Fruit fly (Drosophila melanogaster) whole organism, embryonic: ENCODE measurements around the gene CG12012.

ENCODE experiments used
- Adf1 ChIP-seq: fragments of 200-800 bp; sonication (Bioruptor generic); IDR thresholded peaks from 2 replicates; pipeline ENCODE4 v1.3.6; 2022; ENCODE audit warnings: missing biosample characterization, missing genetic modification characterization
- Aef1 ChIP-seq: fragments of 200-800 bp; sonication (Bioruptor generic); IDR thresholded peaks from 3 replicates; pipeline ENCODE4 v1.3.6; 2022; ENCODE audit warnings: missing biosample characterization, missing genetic modification characterization
- CG1024 ChIP-seq: fragments of 200-800 bp; sonication (Bioruptor generic); IDR thresholded peaks from 2 replicates; pipeline ENCODE4 v1.3.6; 2022; ENCODE audit warnings: missing biosample characterization, missing genetic modification characterization
- CG10366 ChIP-seq: fragments of 200-800 bp; sonication (Bioruptor generic); IDR thresholded peaks from 2 replicates; pipeline ENCODE4 v1.3.6; 2022; ENCODE audit warnings: missing biosample characterization, missing genetic modification characterization
- CG10431 ChIP-seq: fragments of 200-800 bp; sonication (Bioruptor generic); optimal IDR thresholded peaks from 3 replicates; lab custom pipeline; 2018; ENCODE audit warnings: missing biosample characterization, mild to moderate bottlenecking, missing genetic modification characterization
- CG11695 ChIP-seq: fragments of 200-800 bp; sonication (Bioruptor generic); IDR thresholded peaks from 3 replicates; pipeline ENCODE4 v1.3.6; 2022; ENCODE audit warnings: missing biosample characterization, missing genetic modification characterization
- CG12155 ChIP-seq: fragments of 200-800 bp; sonication (Bioruptor generic); optimal IDR thresholded peaks from 3 replicates; lab custom pipeline; 2016; ENCODE audit warnings: missing biosample characterization, missing genetic modification characterization
- CG13624 ChIP-seq: fragments of 200-800 bp; sonication (Bioruptor generic); optimal IDR thresholded peaks from 2 replicates; lab custom pipeline; 2016; ENCODE audit warnings: missing biosample characterization, missing genetic modification characterization
- CG1602 ChIP-seq: fragments of 200-800 bp; sonication (Bioruptor generic); optimal IDR thresholded peaks from 3 replicates; lab custom pipeline; 2016; ENCODE audit warnings: missing biosample characterization, missing genetic modification characterization
- CG17385 ChIP-seq: fragments of 200-800 bp; sonication (Bioruptor generic); optimal IDR thresholded peaks from 3 replicates; lab custom pipeline; 2018; ENCODE audit warnings: missing biosample characterization, mild to moderate bottlenecking, missing genetic modification characterization
- CG2678 ChIP-seq: fragments of 200-800 bp; sonication (Bioruptor generic); optimal IDR thresholded peaks from 3 replicates; lab custom pipeline; 2019; ENCODE audit warnings: missing biosample characterization, mild to moderate bottlenecking, missing genetic modification characterization, moderate library complexity
- CG3407 ChIP-seq: fragments of 200-800 bp; sonication (Bioruptor generic); optimal IDR thresholded peaks from 2 replicates; lab custom pipeline; 2018; ENCODE audit warnings: missing biosample characterization, mild to moderate bottlenecking, missing genetic modification characterization
- CG4360 ChIP-seq: fragments of 200-800 bp; sonication (Bioruptor generic); IDR thresholded peaks from 2 replicates; pipeline ENCODE4 v1.3.6; 2022; ENCODE audit warnings: missing biosample characterization, missing genetic modification characterization
- CG6689 ChIP-seq: fragments of 200-800 bp; sonication (Bioruptor generic); IDR thresholded peaks from 2 replicates; pipeline ENCODE4 v1.3.6; 2022; ENCODE audit warnings: missing biosample characterization, missing genetic modification characterization
- CG7786 ChIP-seq: fragments of 200-800 bp; sonication (Bioruptor generic); optimal IDR thresholded peaks from 2 replicates; lab custom pipeline; 2016; ENCODE audit warnings: missing biosample characterization, missing genetic modification characterization
- CG9932 ChIP-seq: fragments of 200-800 bp; sonication (Bioruptor generic); IDR thresholded peaks from 2 replicates; pipeline ENCODE4 v1.3.6; 2022; ENCODE audit warnings: missing biosample characterization, missing genetic modification characterization
- CHES-1-like ChIP-seq: fragments of 200-800 bp; sonication (Bioruptor generic); optimal IDR thresholded peaks from 2 replicates; lab custom pipeline; 2016; ENCODE audit warnings: missing biosample characterization, missing genetic modification characterization
- Drgx ChIP-seq: fragments of 200-800 bp; sonication (Bioruptor generic); IDR thresholded peaks from 2 replicates; pipeline ENCODE4 v1.3.6; 2022; ENCODE audit warnings: missing biosample characterization, missing genetic modification characterization
- Elba2 ChIP-seq: fragments of 200-800 bp; sonication (Bioruptor generic); optimal IDR thresholded peaks from 3 replicates; lab custom pipeline; 2016; ENCODE audit warnings: missing biosample characterization, missing genetic modification characterization
- Hr51 ChIP-seq, 2 experiments: fragments of 200-800 bp; sonication (Bioruptor generic); optimal IDR thresholded peaks; 2 replicates in 1 of 2; 3 replicates in 1 of 2; lab custom pipeline; 2016 to 2018; ENCODE audit warnings: missing biosample characterization in 2 of 2, missing genetic modification characterization in 2 of 2, mild to moderate bottlenecking in 1 of 2, moderate library complexity in 1 of 2
- Hr78 ChIP-seq, 2 experiments: fragments of 200-800 bp in 1 of 2; fragments of >200 bp in 1 of 2; sonication (Bioruptor generic) in 1 of 2; optimal IDR thresholded peaks; 2 replicates each; lab custom pipeline; 2017 to 2019; ENCODE audit warnings: missing biosample characterization in 2 of 2, missing genetic modification characterization in 2 of 2, mild to moderate bottlenecking in 1 of 2, moderate library complexity in 1 of 2
- MBD-R2 ChIP-seq: fragments of 200-800 bp; sonication (Bioruptor generic); IDR thresholded peaks from 2 replicates; pipeline ENCODE4 v1.3.6; 2022; ENCODE audit warnings: missing biosample characterization, missing genetic modification characterization
- Pdp1 ChIP-seq, 2 experiments: fragments of 200-800 bp; sonication (Bioruptor generic); optimal IDR thresholded peaks; 3 replicates each; lab custom pipeline; 2016; ENCODE audit warnings: missing biosample characterization in 2 of 2, missing genetic modification characterization in 2 of 2, mild to moderate bottlenecking in 1 of 2, moderate library complexity in 1 of 2
- Spps ChIP-seq: fragments of 200-800 bp; sonication (Bioruptor generic); optimal IDR thresholded peaks from 2 replicates; lab custom pipeline; 2018; ENCODE audit warnings: missing biosample characterization, mild to moderate bottlenecking, missing genetic modification characterization
- Ssrp ChIP-seq: fragments of 200-800 bp; sonication (Bioruptor generic); optimal IDR thresholded peaks from 2 replicates; lab custom pipeline; 2018; ENCODE audit warnings: missing biosample characterization, mild to moderate bottlenecking, missing genetic modification characterization, moderate library complexity
- Trl ChIP-seq, 3 experiments: fragments of >200 bp in 2 of 3; fragments of 200-800 bp in 1 of 3; sonication (Bioruptor generic) in 1 of 3; optimal IDR thresholded peaks; 2 replicates in 1 of 3; 3 replicates in 2 of 3; lab custom pipeline; 2016 to 2017; ENCODE audit warnings: missing biosample characterization in 1 of 3, missing genetic modification characterization in 1 of 3
- Usf ChIP-seq: fragments of 200-800 bp; sonication (Bioruptor generic); optimal IDR thresholded peaks from 2 replicates; lab custom pipeline; 2017; ENCODE audit warnings: missing genotype, missing biosample characterization, missing genetic modification characterization
- YL-1 ChIP-seq: fragments of 200-800 bp; sonication (Bioruptor generic); optimal IDR thresholded peaks from 3 replicates; lab custom pipeline; 2017; ENCODE audit warnings: missing biosample characterization, mild to moderate bottlenecking, missing genetic modification characterization
- bsh ChIP-seq, 2 experiments: fragments of 200-800 bp; sonication (Bioruptor generic); optimal IDR thresholded peaks; 2 replicates each; lab custom pipeline; 2017 to 2018; ENCODE audit warnings: mild to moderate bottlenecking in 2 of 2, missing biosample characterization in 2 of 2, missing genetic modification characterization in 2 of 2, moderate library complexity in 1 of 2
- cg ChIP-seq: fragments of 200-800 bp; sonication (Bioruptor generic); optimal IDR thresholded peaks from 3 replicates; lab custom pipeline; 2019; ENCODE audit warnings: missing biosample characterization, mild to moderate bottlenecking, missing genetic modification characterization, moderate library complexity
- fd96Cb ChIP-seq: fragments of 200-800 bp; sonication (Bioruptor generic); optimal IDR thresholded peaks from 2 replicates; lab custom pipeline; 2018; ENCODE audit warnings: missing biosample characterization, mild to moderate bottlenecking, missing genetic modification characterization, moderate library complexity
- hbn ChIP-seq: fragments of 200-800 bp; sonication (Bioruptor generic); IDR thresholded peaks from 2 replicates; pipeline ENCODE4 v1.3.6; 2022; ENCODE audit warnings: missing biosample characterization, missing genetic modification characterization; ENCODE audit not compliant: partially characterized antibody
- ind ChIP-seq: fragments of 200-800 bp; sonication (Bioruptor generic); optimal IDR thresholded peaks from 3 replicates; lab custom pipeline; 2016; ENCODE audit warnings: missing biosample characterization, missing genetic modification characterization
- lmd ChIP-seq: fragments of 200-800 bp; sonication (Bioruptor generic); IDR thresholded peaks from 2 replicates; pipeline ENCODE4 v1.3.6; 2022; ENCODE audit warnings: missing biosample characterization, missing genetic modification characterization
- lov ChIP-seq, 2 experiments: fragments of 200-800 bp in 1 of 2; fragments of >200 bp in 1 of 2; sonication (Bioruptor generic) in 1 of 2; IDR thresholded peaks in 1 of 2; optimal IDR thresholded peaks in 1 of 2; 2 replicates in 1 of 2; 3 replicates in 1 of 2; pipeline versions ENCODE4 v1.3.6 to Lab custom; 2017 to 2022; ENCODE audit warnings: missing biosample characterization in 1 of 2, missing genetic modification characterization in 1 of 2
- mam ChIP-seq: fragments of 200-800 bp; sonication (Bioruptor generic); optimal IDR thresholded peaks from 3 replicates; lab custom pipeline; 2016; ENCODE audit warnings: missing biosample characterization, missing genetic modification characterization
- nmo ChIP-seq: fragments of 200-800 bp; sonication (Bioruptor generic); optimal IDR thresholded peaks from 2 replicates; lab custom pipeline; 2018; ENCODE audit warnings: missing biosample characterization, mild to moderate bottlenecking, missing genetic modification characterization, moderate library complexity
- onecut ChIP-seq: fragments of 200-800 bp; sonication (Bioruptor generic); IDR thresholded peaks from 2 replicates; pipeline ENCODE4 v1.3.6; 2022; ENCODE audit warnings: missing biosample characterization, missing genetic modification characterization
- peb ChIP-seq: fragments of 200-800 bp; sonication (Bioruptor generic); IDR thresholded peaks from 2 replicates; pipeline ENCODE4 v1.3.6; 2022; ENCODE audit warnings: missing biosample characterization, missing genetic modification characterization
- phol ChIP-seq: fragments of 200-800 bp; sonication (Bioruptor generic); optimal IDR thresholded peaks from 3 replicates; lab custom pipeline; 2018; ENCODE audit warnings: missing biosample characterization, mild to moderate bottlenecking, missing genetic modification characterization, moderate library complexity
- row ChIP-seq: fragments of 200-800 bp; sonication (Bioruptor generic); IDR thresholded peaks from 3 replicates; pipeline ENCODE4 v1.3.6; 2022; ENCODE audit warnings: missing biosample characterization, missing genetic modification characterization
- sens ChIP-seq: fragments of 200-800 bp; sonication (Bioruptor generic); peaks from one replicate; lab custom pipeline; 2016; ENCODE audit warnings: missing biosample characterization, missing genetic modification characterization
- sr ChIP-seq: fragments of 200-800 bp; sonication (Bioruptor generic); IDR thresholded peaks from 3 replicates; pipeline ENCODE4 v1.3.6; 2022; ENCODE audit warnings: missing biosample characterization, missing genetic modification characterization
- ttk ChIP-seq: fragments of 200-800 bp; sonication (Bioruptor generic); IDR thresholded peaks from 2 replicates; pipeline ENCODE4 v2.1.2; 2022; ENCODE audit warnings: missing biosample characterization, missing genetic modification characterization
- wek ChIP-seq: fragments of 200-800 bp; sonication (Bioruptor generic); optimal IDR thresholded peaks from 3 replicates; lab custom pipeline; 2018; ENCODE audit warnings: missing biosample characterization, mild to moderate bottlenecking, missing genetic modification characterization, moderate library complexity
- zen ChIP-seq: fragments of 200-800 bp; sonication (Bioruptor generic); optimal IDR thresholded peaks from 3 replicates; lab custom pipeline; 2018; ENCODE audit warnings: missing biosample characterization, mild to moderate bottlenecking, missing genetic modification characterization, moderate library complexity
- zfh2 ChIP-seq: fragments of 200-800 bp; sonication (Bioruptor generic); optimal IDR thresholded peaks from 2 replicates; lab custom pipeline; 2016; ENCODE audit warnings: missing biosample characterization, missing genetic modification characterization

The CG12012 gene

dm6 chr3L:3419369-3420232 is 43.0 kb downstream of the CG12012 start:
- TF ChIP-seq Drgx (GFP tag; lab: Robert Waterston, UW) (peak; percentile 46; the same call in 1 of the 2 replicates), CG13624 (GFP tag; lab: Kevin White, UChicago) (no peak), Pdp1 (GFP tag; optimal IDR thresholded peaks at IDR 0.05; lab: Kevin White, UChicago) (peak in 1 of 2 experiments; percentile 61), CG7786 (GFP tag; lab: Kevin White, UChicago) (no peak), Ssrp (peak; percentile 21), phol (tag; lab: Kevin White, UChicago) (no peak), zfh2 (no peak), CG2678 (tag; lab: Kevin White, UChicago) (peak; percentile 9), wek (GFP tag; lab: Kevin White, UChicago) (no peak), ttk (no peak), CG6689 (0 out of 2 replicates have a peak, but pooled peaks have one; percentile 12), Hr51 (GFP tag; optimal IDR thresholded peaks at IDR 0.05; lab: Kevin White, UChicago) (peak in 1 of 2 experiments; percentile 1), mam (GFP tag; lab: Kevin White, UChicago) (peak; percentile 1), zen (no peak), CG1024 (GFP tag; lab: Robert Waterston, UW) (no peak), sens (GFP tag; lab: Kevin White, UChicago) (peak; percentile 76), lov (optimal IDR thresholded peaks at IDR 0.05; lab: Kevin White, UChicago) (no peak), lov (GFP tag; IDR thresholded peaks at IDR 0.05; lab: Robert Waterston, UW) (0 out of 3 replicates have a peak, but pooled peaks have one; percentile 3), YL-1 (no peak), Elba2 (peak; percentile 17), CG10431 (GFP tag; lab: Kevin White, UChicago) (peak; percentile 5), CG9932 (GFP tag; lab: Robert Waterston, UW) (0 out of 2 replicates have a peak, but pooled peaks have one; percentile 16), CG17385 (GFP tag; lab: Kevin White, UChicago) (peak; percentile 14), cg (peak; percentile 88), nmo (GFP tag; lab: Kevin White, UChicago) (peak; percentile 28), CG12155 (GFP tag; lab: Kevin White, UChicago) (no peak), Trl (optimal IDR thresholded peaks at IDR 0.05; lab: Kevin White, UChicago) (peak in 1 of 2 experiments; percentile 51), Trl (GFP tag; optimal IDR thresholded peaks at IDR 0.05; lab: Kevin White, UChicago) (no peak), sr (GFP tag; lab: Robert Waterston, UW) (0 out of 3 replicates have a peak, but pooled peaks have one; percentile 43), hbn (GFP tag; lab: Robert Waterston, UW) (no peak), Spps (no peak), onecut (GFP tag; lab: Robert Waterston, UW) (no peak), Usf (GFP tag; lab: Kevin White, UChicago) (no peak), Adf1 (GFP tag; lab: Robert Waterston, UW) (peak; percentile 67), CHES-1-like (GFP tag; lab: Kevin White, UChicago) (no peak), row (GFP tag; lab: Robert Waterston, UW) (0 out of 3 replicates have a peak, but pooled peaks have one; percentile 26), CG1602 (no peak), CG4360 (GFP tag; lab: Robert Waterston, UW) (peak; percentile 46; the same call in 1 of the 2 replicates), bsh (GFP tag; optimal IDR thresholded peaks at IDR 0.05; lab: Kevin White, UChicago) (peak in 1 of 2 experiments; percentile 3), CG3407 (GFP tag; lab: Kevin White, UChicago) (no peak), Hr78 (GFP tag; optimal IDR thresholded peaks at IDR 0.05; lab: Kevin White, UChicago) (peak in 1 of 2 experiments; percentile 8), fd96Cb (tag; lab: Kevin White, UChicago) (no peak), CG11695 (GFP tag; lab: Robert Waterston, UW) (no peak), ind (GFP tag; lab: Kevin White, UChicago) (no peak), Aef1 (GFP tag; lab: Robert Waterston, UW) (0 out of 3 replicates have a peak, but pooled peaks have one; percentile 11), MBD-R2 (peak; percentile 8; the same call in 1 of the 2 replicates), peb (no peak), lmd (GFP tag; lab: Robert Waterston, UW) (no peak), CG10366 (no peak)
